Fruit fly (Drosophila melanogaster): Measurements from ENCODE around the gene cal1.
A peak's percentile ranks its signal among the peaks of the same experiment; 100 is the strongest.

Gene cal1

dm6 chr3R:17052465-17053149, 35.5 kb upstream of the cal1 start:
- TF ChIP-seq Kr (GFP tag; optimal IDR thresholded peaks at IDR 0.05), result peak; percentile 5
- TF ChIP-seq ind (GFP tag; optimal IDR thresholded peaks at IDR 0.05), result no peak
- peak; percentile 48 for TF ChIP-seq Chrac-16 (GFP tag; optimal IDR thresholded peaks at IDR 0.05)
- TF ChIP-seq psq (GFP tag; optimal IDR thresholded peaks at IDR 0.05), result no peak
- no peak for TF ChIP-seq CG14860 (GFP tag; IDR thresholded peaks at IDR 0.05; ENCODE audit: partially characterized antibody)
- TF ChIP-seq dm (GFP tag; optimal IDR thresholded peaks at IDR 0.05), result no peak
- no peak for TF ChIP-seq Ptx1 (GFP tag; IDR thresholded peaks at IDR 0.05)
- no peak for TF ChIP-seq tx (GFP tag; optimal IDR thresholded peaks at IDR 0.05)
- TF ChIP-seq CG2120 (GFP tag; optimal IDR thresholded peaks at IDR 0.05), result no peak
- TF ChIP-seq oc (tag; optimal IDR thresholded peaks at IDR 0.05), result no peak
- TF ChIP-seq odd (GFP tag; optimal IDR thresholded peaks at IDR 0.05), result peak; percentile 11
- TF ChIP-seq CG3065 (GFP tag; optimal IDR thresholded peaks at IDR 0.05), result no peak
- no peak for TF ChIP-seq CG3163 (GFP tag; optimal IDR thresholded peaks at IDR 0.05)
- TF ChIP-seq eyg (GFP tag; optimal IDR thresholded peaks at IDR 0.05), result no peak
- peak; percentile 22 for TF ChIP-seq Hsf (GFP tag; optimal IDR thresholded peaks at IDR 0.05)
- TF ChIP-seq ara (GFP tag; IDR thresholded peaks at IDR 0.05), result 0 out of 2 replicates have a peak, but pooled peaks have one; percentile 42
- no peak for TF ChIP-seq h (optimal IDR thresholded peaks at IDR 0.05)
- no peak for TF ChIP-seq CG7928 (GFP tag; optimal IDR thresholded peaks at IDR 0.05)
- TF ChIP-seq CG18262 (tag; optimal IDR thresholded peaks at IDR 0.05), result peak; percentile 87
- TF ChIP-seq Myb (GFP tag; optimal IDR thresholded peaks at IDR 0.05), result no peak
- no peak for TF ChIP-seq inv (GFP tag; IDR thresholded peaks at IDR 0.05; ENCODE audit: partially characterized antibody)
- TF ChIP-seq ac (GFP tag; optimal IDR thresholded peaks at IDR 0.05), result peak; percentile 78
- TF ChIP-seq Sox102F (GFP tag; optimal IDR thresholded peaks at IDR 0.05), result no peak
- no peak for TF ChIP-seq HLH3B (GFP tag; IDR thresholded peaks at IDR 0.05)
- TF ChIP-seq zen (tag; optimal IDR thresholded peaks at IDR 0.05), result peak; percentile 72
- no peak for TF ChIP-seq maf-S (GFP tag; optimal IDR thresholded peaks at IDR 0.05)
- no peak for TF ChIP-seq Med (GFP tag)
- TF ChIP-seq fru (optimal IDR thresholded peaks at IDR 0.05), result no peak
- TF ChIP-seq salm (tag; optimal IDR thresholded peaks at IDR 0.05), result no peak
- no peak for TF ChIP-seq Hr78 (GFP tag; optimal IDR thresholded peaks at IDR 0.05)
- TF ChIP-seq CG31224 (GFP tag; IDR thresholded peaks at IDR 0.05), result no peak
- peak; percentile 68; the same call in 2 of the 3 replicates for TF ChIP-seq CG34422 (GFP tag; IDR thresholded peaks at IDR 0.05)
- TF ChIP-seq CG11696 (GFP tag; IDR thresholded peaks at IDR 0.05), result no peak
- TF ChIP-seq vfl (GFP tag; optimal IDR thresholded peaks at IDR 0.05), result no peak
- no peak for TF ChIP-seq CG9215 (GFP tag; IDR thresholded peaks at IDR 0.05)
- TF ChIP-seq CG8944 (GFP tag; optimal IDR thresholded peaks at IDR 0.05), result no peak
- peak; percentile 45 for TF ChIP-seq CoRest (tag; optimal IDR thresholded peaks at IDR 0.05)
- peak; percentile 49 for TF ChIP-seq CG10209 (GFP tag; optimal IDR thresholded peaks at IDR 0.05)
- peak; percentile 66 for TF ChIP-seq CG17361 (GFP tag; IDR thresholded peaks at IDR 0.05)
- TF ChIP-seq CG16863 (GFP tag; optimal IDR thresholded peaks at IDR 0.05), result no peak
- TF ChIP-seq corto (GFP tag; optimal IDR thresholded peaks at IDR 0.05), result peak; percentile 69
- no peak for TF ChIP-seq klu (GFP tag; IDR thresholded peaks at IDR 0.05)
- TF ChIP-seq Gug (GFP tag; IDR thresholded peaks at IDR 0.05), result no peak
- TF ChIP-seq ci (GFP tag; IDR thresholded peaks at IDR 0.05), result peak; percentile 8; the same call in 1 of the 3 replicates
- TF ChIP-seq en (GFP tag; optimal IDR thresholded peaks at IDR 0.05), result no peak
- TF ChIP-seq Dp (GFP tag; optimal IDR thresholded peaks at IDR 0.05), result no peak
- no peak for TF ChIP-seq E2f2 (GFP tag; IDR thresholded peaks at IDR 0.05)
- no peak for TF ChIP-seq ab (GFP tag; optimal IDR thresholded peaks at IDR 0.05)
- no peak for TF ChIP-seq dimm (GFP tag; IDR thresholded peaks at IDR 0.05)
- TF ChIP-seq mld (GFP tag; IDR thresholded peaks at IDR 0.05; ENCODE audit: partially characterized antibody), result no peak
- TF ChIP-seq gfzf (GFP tag; optimal IDR thresholded peaks at IDR 0.05), result no peak
- TF ChIP-seq Neu2 (GFP tag; optimal IDR thresholded peaks at IDR 0.05; ENCODE audit: borderline replicate concordance), result no peak

All from whole organism, embryonic.